Worm (Caenorhabditis elegans) whole organism, mixed stage, embryonic: ENCODE results near the gene K02C4.2.

Experiments
- drap-1 ChIP-seq: fragments of 200-800 bp; sonication (Bioruptor generic); optimal IDR thresholded peaks from 3 replicates; lab custom pipeline; 2018; ENCODE audit warnings: mild to moderate bottlenecking, missing genetic modification characterization, missing compliant biosample characterization
- nhr-28 ChIP-seq: fragments of 150-350 bp; optimal IDR thresholded peaks from 2 replicates; lab custom pipeline; 2014; ENCODE audit warnings: missing biosample characterization, missing genetic modification characterization
- snpc-4 ChIP-seq: fragments of 150-350 bp; optimal IDR thresholded peaks from 2 replicates; lab custom pipeline; 2014; ENCODE audit warnings: missing biosample characterization, missing genetic modification characterization

- no peak for TF ChIP-seq nhr-28 (tag; lab: Kevin White, UChicago)
- TF ChIP-seq snpc-4 (tag; lab: Kevin White, UChicago): no peak
- TF ChIP-seq drap-1 (GFP tag; lab: Kevin White, UChicago): no peak
These were observed 24.2 kb upstream of the K02C4.2 start for ce11 chrII:8051330-8051729.
